Worm (Caenorhabditis elegans): ENCODE measurements around the gene str-116.

DNA sequence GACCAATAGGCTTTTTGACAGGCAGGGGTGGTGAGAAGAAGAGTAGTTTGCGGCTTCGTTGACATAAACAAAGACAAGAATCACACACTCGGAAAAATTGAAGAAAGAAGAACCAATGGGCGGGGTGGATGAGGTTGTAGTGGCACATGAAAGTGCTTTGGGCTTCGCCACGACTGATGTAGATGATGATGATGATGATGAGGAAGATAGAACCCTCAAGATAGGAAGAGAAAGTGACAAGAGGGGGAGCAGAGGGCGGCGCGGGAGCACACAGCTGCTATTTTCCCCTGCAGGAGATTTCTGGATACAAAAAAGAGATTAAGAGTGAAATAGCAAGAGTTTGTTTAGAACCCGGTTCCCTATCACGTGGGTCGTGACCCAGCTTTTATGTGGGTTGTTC lies 42.1 kb downstream of the str-116 start:
- TF ChIP-seq nfya-1 (tag; optimal IDR thresholded peaks at IDR 0.05; ENCODE audit: insufficient read depth) (peak; percentile 51), elt-2 (tag; optimal IDR thresholded peaks at IDR 0.05) (no peak), tbx-2 (tag; optimal IDR thresholded peaks at IDR 0.05) (no peak), ZK546.5 (tag; optimal IDR thresholded peaks at IDR 0.05) (no peak), elt-1 (tag; optimal IDR thresholded peaks at IDR 0.05) (no peak), nhr-25 (tag; optimal IDR thresholded peaks at IDR 0.05) (no peak), nhr-67 (tag; optimal IDR thresholded peaks at IDR 0.05) (no peak), nhr-76 (tag; optimal IDR thresholded peaks at IDR 0.05) (no peak)

Measured in whole organism, L3 larva.